Fruit fly (Drosophila melanogaster) whole organism, pupa: ENCODE data around the gene RpS14b.

ENCODE experiments used
- CG17806 ChIP-seq: fragments of 200-800 bp; sonication (Bioruptor generic); optimal IDR thresholded peaks from 2 replicates; lab custom pipeline; 2018; ENCODE audit warnings: missing biosample characterization, mild to moderate bottlenecking, missing genetic modification characterization, moderate library complexity
- CG8301 ChIP-seq: fragments of 200-800 bp; sonication (Bioruptor generic); optimal IDR thresholded peaks from 2 replicates; lab custom pipeline; 2018; ENCODE audit warnings: missing biosample characterization, mild to moderate bottlenecking, missing genetic modification characterization
- CG9948 ChIP-seq: fragments of 200-800 bp; sonication (Bioruptor generic); optimal IDR thresholded peaks from 2 replicates; lab custom pipeline; 2018; ENCODE audit warnings: missing biosample characterization, mild to moderate bottlenecking, missing genetic modification characterization, moderate library complexity
- D1 ChIP-seq: fragments of 200-800 bp; sonication (Bioruptor generic); optimal IDR thresholded peaks from 2 replicates; lab custom pipeline; 2018; ENCODE audit warnings: missing biosample characterization, mild to moderate bottlenecking, missing genetic modification characterization, moderate library complexity
- EcR ChIP-seq: fragments of 200-800 bp; sonication (Bioruptor generic); optimal IDR thresholded peaks from 3 replicates; lab custom pipeline; 2019; ENCODE audit warnings: missing biosample characterization, missing genetic modification characterization, mild to moderate bottlenecking, moderate library complexity, missing genetic modification reagents
- Pif1B ChIP-seq: fragments of 200-800 bp; sonication (Bioruptor generic); optimal IDR thresholded peaks from 3 replicates; lab custom pipeline; 2016; ENCODE audit warnings: missing biosample characterization, missing genetic modification characterization

DNA sequence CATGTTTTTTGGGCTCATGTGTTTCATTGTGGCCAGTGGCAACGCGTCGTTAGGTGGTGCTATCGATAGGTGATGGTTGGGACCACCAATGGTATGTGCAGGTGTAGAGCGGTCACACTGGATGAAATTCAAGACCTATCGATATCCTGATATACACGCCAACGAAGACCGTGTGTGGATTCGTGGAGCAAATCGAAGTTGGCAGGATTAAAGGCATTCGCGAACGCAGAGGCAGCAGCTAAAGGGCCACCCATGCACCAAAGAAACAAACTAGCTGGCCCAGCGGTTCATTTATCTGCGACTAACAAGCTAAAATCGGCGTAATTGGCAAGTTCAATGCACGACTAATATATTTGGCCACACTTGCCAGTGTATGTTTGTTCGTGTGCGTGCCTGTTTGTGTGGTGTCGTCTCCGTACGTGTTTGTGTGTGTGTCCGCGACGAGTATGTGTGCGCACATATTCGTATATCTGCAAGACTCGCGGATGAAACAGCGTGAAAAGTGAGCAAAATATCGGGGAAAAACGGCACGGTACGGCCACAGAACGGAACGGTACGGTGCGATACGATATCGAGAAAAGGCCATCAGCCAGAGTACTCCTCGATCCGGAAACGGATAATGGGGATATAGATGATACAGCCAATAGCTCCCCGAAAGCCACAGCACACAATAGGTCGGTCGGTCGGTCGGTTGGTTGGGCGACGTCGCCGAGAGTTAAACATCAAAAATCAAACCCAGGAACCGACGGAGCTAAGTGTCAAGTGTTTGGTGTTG is 1.3 kb downstream of the RpS14b start, which contains the start of gene Ubr3:
- TF ChIP-seq D1 (tag; lab: Kevin White, UChicago) (no peak), CG8301 (tag; lab: Kevin White, UChicago) (no peak), CG9948 (tag; lab: Kevin White, UChicago) (no peak), CG17806 (tag; lab: Kevin White, UChicago) (no peak), EcR (peak; percentile 95), Pif1B (GFP tag; lab: Kevin White, UChicago) (no peak)
